Fruit fly (Drosophila melanogaster) whole organism, embryonic: Measurements from ENCODE around the gene Blimp-1.
A peak's percentile ranks its signal among the peaks of the same experiment; 100 is the strongest.

Experiments used
- C15 ChIP-seq: fragments of 200-800 bp; sonication (Bioruptor generic); IDR thresholded peaks from 3 replicates; pipeline ENCODE4 v1.3.6; 2022; ENCODE audit warnings: missing biosample characterization, missing genetic modification characterization
- CG11695 ChIP-seq: fragments of 200-800 bp; sonication (Bioruptor generic); IDR thresholded peaks from 3 replicates; pipeline ENCODE4 v1.3.6; 2022; ENCODE audit warnings: missing biosample characterization, missing genetic modification characterization
- CG13123 ChIP-seq: fragments of 200-800 bp; sonication (Bioruptor generic); optimal IDR thresholded peaks from 2 replicates; lab custom pipeline; 2016; ENCODE audit warnings: missing biosample characterization, missing genetic modification characterization
- CG13424 ChIP-seq: fragments of 200-800 bp; sonication (Bioruptor generic); optimal IDR thresholded peaks from 2 replicates; lab custom pipeline; 2019; ENCODE audit warnings: missing biosample characterization, mild to moderate bottlenecking, missing genetic modification characterization, moderate library complexity
- CG13775 ChIP-seq: fragments of 200-800 bp; sonication (Bioruptor generic); optimal IDR thresholded peaks from 3 replicates; lab custom pipeline; 2017; ENCODE audit warnings: missing biosample characterization, mild to moderate bottlenecking, missing genetic modification characterization
- CG15269 ChIP-seq: fragments of 200-800 bp; sonication (Bioruptor generic); optimal IDR thresholded peaks from 2 replicates; lab custom pipeline; 2018; ENCODE audit warnings: missing biosample characterization, mild to moderate bottlenecking, missing genetic modification characterization, moderate library complexity
- CG18011 ChIP-seq: fragments of 200-800 bp; sonication (Bioruptor generic); optimal IDR thresholded peaks from 2 replicates; lab custom pipeline; 2017; ENCODE audit warnings: missing biosample characterization, missing genetic modification characterization, mild to moderate bottlenecking, moderate library complexity, missing genotype
- CG18599 ChIP-seq: fragments of 200-800 bp; sonication (Bioruptor generic); optimal IDR thresholded peaks from 3 replicates; lab custom pipeline; 2017; ENCODE audit warnings: missing biosample characterization, missing genetic modification characterization, mild to moderate bottlenecking, moderate library complexity, missing genetic modification reagents
- CG3281 ChIP-seq: fragments of 200-800 bp; sonication (Bioruptor generic); optimal IDR thresholded peaks from 3 replicates; lab custom pipeline; 2017; ENCODE audit warnings: missing biosample characterization, mild to moderate bottlenecking, missing genetic modification characterization
- CG34224 ChIP-seq: fragments of 200-800 bp; sonication (Bioruptor generic); IDR thresholded peaks from 3 replicates; pipeline ENCODE4 v1.3.6; 2022; ENCODE audit warnings: missing biosample characterization, missing genetic modification characterization; ENCODE audit not compliant: partially characterized antibody
- CG4617 ChIP-seq: fragments of 200-800 bp; sonication (Bioruptor generic); optimal IDR thresholded peaks from 3 replicates; lab custom pipeline; 2016; ENCODE audit warnings: missing biosample characterization, missing genetic modification characterization, borderline replicate concordance
- CG4707 ChIP-seq: fragments of 200-800 bp; sonication (Bioruptor generic); optimal IDR thresholded peaks from 2 replicates; lab custom pipeline; 2018; ENCODE audit warnings: missing biosample characterization, mild to moderate bottlenecking, missing genetic modification characterization, moderate library complexity
- CG5180 ChIP-seq: fragments of 200-800 bp; sonication (Bioruptor generic); optimal IDR thresholded peaks from 3 replicates; lab custom pipeline; 2017; ENCODE audit warnings: missing biosample characterization, missing genetic modification characterization, mild to moderate bottlenecking, moderate library complexity, missing genetic modification reagents
- CG5245 ChIP-seq: fragments of 200-800 bp; sonication (Bioruptor generic); optimal IDR thresholded peaks from 3 replicates; lab custom pipeline; 2016; ENCODE audit warnings: missing biosample characterization, missing genetic modification characterization
- CG6272 ChIP-seq: fragments of 200-800 bp; sonication (Bioruptor generic); IDR thresholded peaks from 2 replicates; pipeline ENCODE4 v1.3.6; 2022; ENCODE audit warnings: missing biosample characterization, missing genetic modification characterization
- CG6683 ChIP-seq: fragments of 200-800 bp; sonication (Bioruptor generic); optimal IDR thresholded peaks from 2 replicates; lab custom pipeline; 2017; ENCODE audit warnings: missing biosample characterization, mild to moderate bottlenecking, missing genetic modification characterization, missing genetic modification reagents
- CG6689 ChIP-seq: fragments of 200-800 bp; sonication (Bioruptor generic); IDR thresholded peaks from 2 replicates; pipeline ENCODE4 v1.3.6; 2022; ENCODE audit warnings: missing biosample characterization, missing genetic modification characterization
- CG6791 ChIP-seq: fragments of 200-800 bp; sonication (Bioruptor generic); IDR thresholded peaks from 3 replicates; pipeline ENCODE4 v1.3.6; 2022; ENCODE audit warnings: missing biosample characterization, missing genetic modification characterization; ENCODE audit not compliant: partially characterized antibody
- CG6813 ChIP-seq: fragments of 200-800 bp; sonication (Bioruptor generic); optimal IDR thresholded peaks from 2 replicates; lab custom pipeline; 2017; ENCODE audit warnings: missing biosample characterization, missing genetic modification characterization, mild to moderate bottlenecking, moderate library complexity, missing genetic modification reagents
- CG7745 ChIP-seq: fragments of 200-800 bp; sonication (Bioruptor generic); optimal IDR thresholded peaks from 2 replicates; lab custom pipeline; 2018; ENCODE audit warnings: missing biosample characterization, mild to moderate bottlenecking, missing genetic modification characterization, moderate library complexity
- CG7928 ChIP-seq: fragments of 200-800 bp; sonication (Bioruptor generic); optimal IDR thresholded peaks from 2 replicates; lab custom pipeline; 2017; ENCODE audit warnings: missing biosample characterization, mild to moderate bottlenecking, missing genetic modification characterization
- CG8281 ChIP-seq: fragments of 200-800 bp; sonication (Bioruptor generic); optimal IDR thresholded peaks from 2 replicates; lab custom pipeline; 2018; ENCODE audit warnings: missing biosample characterization, mild to moderate bottlenecking, missing genetic modification characterization, moderate library complexity
- D ChIP-seq, 2 experiments: fragments of 200-800 bp in 1 of 2; fragments of >200 bp in 1 of 2; sonication (Bioruptor generic) in 1 of 2; optimal IDR thresholded peaks; 2 replicates in 1 of 2; 3 replicates in 1 of 2; lab custom pipeline; 2017; ENCODE audit warnings: mild to moderate bottlenecking in 1 of 2, missing biosample characterization in 1 of 2, missing genetic modification characterization in 1 of 2, missing genetic modification reagents in 1 of 2
- Dip2 ChIP-seq: fragments of 200-800 bp; sonication (Bioruptor generic); IDR thresholded peaks from 2 replicates; pipeline ENCODE4 v1.3.6; 2022; ENCODE audit warnings: missing biosample characterization, missing genetic modification characterization
- Dll ChIP-seq: fragments of 200-800 bp; sonication (Bioruptor generic); IDR thresholded peaks from 4 replicates; pipeline ENCODE4 v1.3.6; 2022; ENCODE audit warnings: missing biosample characterization, missing genetic modification characterization; ENCODE audit not compliant: partially characterized antibody
- Gug ChIP-seq: fragments of 200-800 bp; sonication (Bioruptor generic); IDR thresholded peaks from 4 replicates; pipeline ENCODE4 v1.3.6; 2022; ENCODE audit warnings: missing biosample characterization, missing genetic modification characterization
- Hmr ChIP-seq: fragments of 200-800 bp; sonication (Bioruptor generic); optimal IDR thresholded peaks from 3 replicates; lab custom pipeline; 2017; ENCODE audit warnings: mild to moderate bottlenecking, missing biosample characterization, missing genetic modification reagents, missing genetic modification characterization
- Ptx1 ChIP-seq: fragments of 200-800 bp; sonication (Bioruptor generic); IDR thresholded peaks from 2 replicates; pipeline ENCODE4 v1.3.6; 2022; ENCODE audit warnings: missing biosample characterization, missing genetic modification characterization
- Spps ChIP-seq: fragments of 200-800 bp; sonication (Bioruptor generic); optimal IDR thresholded peaks from 2 replicates; lab custom pipeline; 2018; ENCODE audit warnings: missing biosample characterization, mild to moderate bottlenecking, missing genetic modification characterization
- Sry-δ ChIP-seq: fragments of 200-800 bp; sonication (Bioruptor generic); optimal IDR thresholded peaks from 2 replicates; lab custom pipeline; 2016; ENCODE audit warnings: missing biosample characterization, missing genetic modification characterization
- Taf1 ChIP-seq: fragments of 200-800 bp; sonication (Bioruptor generic); IDR thresholded peaks from 2 replicates; pipeline ENCODE4 v1.3.6; 2022; ENCODE audit warnings: missing biosample characterization, missing genetic modification characterization
- abd-A ChIP-seq: fragments of 200-800 bp; sonication (Bioruptor generic); optimal IDR thresholded peaks from 3 replicates; lab custom pipeline; 2019; ENCODE audit warnings: missing biosample characterization, mild to moderate bottlenecking, missing genetic modification characterization, moderate library complexity
- ac ChIP-seq: fragments of 200-800 bp; sonication (Bioruptor generic); optimal IDR thresholded peaks from 3 replicates; lab custom pipeline; 2017; ENCODE audit warnings: missing biosample characterization, mild to moderate bottlenecking, missing genetic modification characterization
- ash1 ChIP-seq: fragments of 200-800 bp; sonication (Bioruptor generic); optimal IDR thresholded peaks from 2 replicates; lab custom pipeline; 2018; ENCODE audit warnings: missing biosample characterization, mild to moderate bottlenecking, missing genetic modification characterization
- ato ChIP-seq: fragments of 200-800 bp; sonication (Bioruptor generic); IDR thresholded peaks from 2 replicates; pipeline ENCODE4 v1.3.6; 2022; ENCODE audit warnings: missing biosample characterization, missing genetic modification characterization; ENCODE audit not compliant: partially characterized antibody
- cwo ChIP-seq: fragments of 200-800 bp; sonication (Bioruptor generic); optimal IDR thresholded peaks from 3 replicates; lab custom pipeline; 2017; ENCODE audit warnings: missing biosample characterization, missing genetic modification characterization, mild to moderate bottlenecking, moderate library complexity, missing genetic modification reagents
- dysf ChIP-seq: fragments of 200-800 bp; sonication (Bioruptor generic); IDR thresholded peaks from 3 replicates; pipeline ENCODE4 v1.3.6; 2022; ENCODE audit warnings: missing biosample characterization, missing genetic modification characterization
- exex ChIP-seq: fragments of 200-800 bp; sonication (Bioruptor generic); optimal IDR thresholded peaks from 4 replicates; lab custom pipeline; 2018; ENCODE audit warnings: missing biosample characterization, mild to moderate bottlenecking, missing genetic modification characterization, moderate library complexity
- gem ChIP-seq: fragments of 200-800 bp; sonication (Bioruptor generic); optimal IDR thresholded peaks from 2 replicates; lab custom pipeline; 2019; ENCODE audit warnings: missing biosample characterization, mild to moderate bottlenecking, missing genetic modification characterization, moderate library complexity
- gsb ChIP-seq: fragments of 200-800 bp; sonication (Bioruptor generic); IDR thresholded peaks from 2 replicates; pipeline ENCODE4 v1.3.6; 2022; ENCODE audit warnings: missing biosample characterization, missing genetic modification characterization
- jigr1 ChIP-seq: fragments of 200-800 bp; sonication (Bioruptor generic); IDR thresholded peaks from 3 replicates; pipeline ENCODE4 v1.3.6; 2022; ENCODE audit warnings: missing biosample characterization, missing genetic modification characterization
- kay ChIP-seq: fragments of 200-800 bp; sonication (Bioruptor generic); optimal IDR thresholded peaks from 2 replicates; lab custom pipeline; 2016; ENCODE audit warnings: missing biosample characterization, missing genetic modification characterization
- klu ChIP-seq: fragments of 200-800 bp; sonication (Bioruptor generic); IDR thresholded peaks from 2 replicates; pipeline ENCODE4 v1.3.6; 2022; ENCODE audit warnings: missing biosample characterization, missing genetic modification characterization
- pb ChIP-seq: fragments of 200-800 bp; sonication (Bioruptor generic); optimal IDR thresholded peaks from 3 replicates; lab custom pipeline; 2016; ENCODE audit warnings: missing biosample characterization, missing genetic modification characterization
- pum ChIP-seq: fragments of 200-800 bp; sonication (Bioruptor generic); optimal IDR thresholded peaks from 2 replicates; lab custom pipeline; 2016; ENCODE audit warnings: missing biosample characterization, missing genetic modification characterization
- sens-2 ChIP-seq: fragments of 200-800 bp; sonication (Bioruptor generic); IDR thresholded peaks from 2 replicates; pipeline ENCODE4 v1.3.6; 2022; ENCODE audit warnings: missing biosample characterization, missing genetic modification characterization
- shn ChIP-seq: fragments of 200-800 bp; sonication (Bioruptor generic); optimal IDR thresholded peaks from 3 replicates; lab custom pipeline; 2016; ENCODE audit warnings: missing biosample characterization, missing genetic modification characterization
- slbo ChIP-seq: fragments of 200-800 bp; sonication (Bioruptor generic); IDR thresholded peaks from 2 replicates; pipeline ENCODE4 v1.3.6; 2022; ENCODE audit warnings: missing biosample characterization, missing genetic modification characterization
- wor ChIP-seq: fragments of 200-800 bp; sonication (Bioruptor generic); IDR thresholded peaks from 2 replicates; pipeline ENCODE4 v1.3.6; 2022; ENCODE audit warnings: missing biosample characterization, missing genetic modification characterization
- zfh1 ChIP-seq: fragments of 200-800 bp; sonication (Bioruptor generic); IDR thresholded peaks from 3 replicates; pipeline ENCODE4 v1.3.6; 2022; ENCODE audit warnings: missing biosample characterization, missing genetic modification characterization

Gene Blimp-1

dm6 chr3L:5654403-5654883, 23.7 kb downstream of the Blimp-1 start, which contains the start of gene lin-28 (continued):
- no peak for TF ChIP-seq zfh1
- no peak for TF ChIP-seq Sry-δ (GFP tag; lab: Kevin White, UChicago)
- TF ChIP-seq CG6813 = no peak
- no peak for TF ChIP-seq wor
- TF ChIP-seq Spps (tag; lab: Kevin White, UChicago) = no peak
- TF ChIP-seq C15 (GFP tag; lab: Robert Waterston, UW) = no peak
- no peak for TF ChIP-seq CG3281
- TF ChIP-seq gem = no peak
- no peak for TF ChIP-seq CG6272
- no peak for TF ChIP-seq exex
- TF ChIP-seq ac (GFP tag; lab: Kevin White, UChicago) = no peak
- TF ChIP-seq sens-2 = no peak
- TF ChIP-seq CG13123 (GFP tag; lab: Kevin White, UChicago) = no peak
- TF ChIP-seq klu = no peak
- peak; percentile 18 for TF ChIP-seq Hmr (GFP tag; lab: Kevin White, UChicago)
- TF ChIP-seq ash1 = no peak
- TF ChIP-seq CG6689 (GFP tag; lab: Robert Waterston, UW) = no peak
- no peak for TF ChIP-seq dysf (GFP tag; lab: Robert Waterston, UW)
- TF ChIP-seq pum (GFP tag; lab: Kevin White, UChicago) = no peak
- TF ChIP-seq kay (GFP tag; lab: Kevin White, UChicago) = no peak
- no peak for TF ChIP-seq Taf1 (GFP tag; lab: Robert Waterston, UW)
- TF ChIP-seq cwo (GFP tag; lab: Kevin White, UChicago) = peak; percentile 39
- peak; percentile 71 for TF ChIP-seq CG5180 (GFP tag; lab: Kevin White, UChicago)
- TF ChIP-seq gsb (GFP tag; lab: Robert Waterston, UW) = no peak
- TF ChIP-seq ato (GFP tag; lab: Robert Waterston, UW) = peak; percentile 24; the same call in 1 of the 2 replicates
- no peak for TF ChIP-seq CG5245 (GFP tag; lab: Kevin White, UChicago)
- TF ChIP-seq Ptx1 = no peak
- no peak for TF ChIP-seq CG13775
- no peak for TF ChIP-seq slbo (GFP tag; lab: Robert Waterston, UW)
- no peak for TF ChIP-seq CG7928 (GFP tag; lab: Kevin White, UChicago)
- no peak for TF ChIP-seq CG18011 (GFP tag; lab: Kevin White, UChicago)
- TF ChIP-seq D (optimal IDR thresholded peaks at IDR 0.05; lab: Kevin White, UChicago) = peak; percentile 83
- no peak for TF ChIP-seq D (GFP tag; optimal IDR thresholded peaks at IDR 0.05; lab: Kevin White, UChicago)
- TF ChIP-seq abd-A = no peak
- no peak for TF ChIP-seq CG13424 (tag; lab: Kevin White, UChicago)
- no peak for TF ChIP-seq CG11695 (GFP tag; lab: Robert Waterston, UW)
- TF ChIP-seq jigr1 (GFP tag; lab: Robert Waterston, UW) = no peak
- no peak for TF ChIP-seq shn
- TF ChIP-seq CG34224 = peak; percentile 37; the same call in 2 of the 3 replicates
- TF ChIP-seq CG6683 (GFP tag; lab: Kevin White, UChicago) = no peak
- no peak for TF ChIP-seq CG18599 (GFP tag; lab: Kevin White, UChicago)
- no peak for TF ChIP-seq Gug
- no peak for TF ChIP-seq pb (GFP tag; lab: Kevin White, UChicago)
- TF ChIP-seq CG8281 = peak; percentile 83
- no peak for TF ChIP-seq CG7745 (tag; lab: Kevin White, UChicago)
- TF ChIP-seq Dip2 (GFP tag; lab: Robert Waterston, UW) = no peak
- peak; percentile 65; the same call in 2 of the 3 replicates for TF ChIP-seq CG6791 (GFP tag; lab: Robert Waterston, UW)
- no peak for TF ChIP-seq CG4617
- TF ChIP-seq Dll = no peak
- TF ChIP-seq CG15269 (tag; lab: Kevin White, UChicago) = no peak
- peak; percentile 24 for TF ChIP-seq CG4707 (GFP tag; lab: Kevin White, UChicago)
